Fruit fly (Drosophila melanogaster) whole organism, embryonic: Measurements from ENCODE around the gene zuc.

Experiments
- Abd-B ChIP-seq: fragments of 200-800 bp; sonication (Bioruptor generic); optimal IDR thresholded peaks from 2 replicates; lab custom pipeline; 2018; ENCODE audit warnings: missing biosample characterization, mild to moderate bottlenecking, missing genetic modification characterization, moderate library complexity
- Bteb2 ChIP-seq: fragments of 200-800 bp; sonication (Bioruptor generic); optimal IDR thresholded peaks from 2 replicates; lab custom pipeline; 2016; ENCODE audit warnings: missing biosample characterization, missing genetic modification characterization
- CG10654 ChIP-seq: fragments of 200-800 bp; sonication (Bioruptor generic); optimal IDR thresholded peaks from 2 replicates; lab custom pipeline; 2016; ENCODE audit warnings: missing biosample characterization, missing genetic modification characterization
- CG10959 ChIP-seq: fragments of 200-800 bp; sonication (Bioruptor generic); IDR thresholded peaks from 2 replicates; pipeline ENCODE4 v1.3.6; 2022; ENCODE audit warnings: missing biosample characterization, missing genetic modification characterization
- CG14667 ChIP-seq: fragments of 200-800 bp; sonication (Bioruptor generic); IDR thresholded peaks from 2 replicates; pipeline ENCODE4 v1.3.6; 2022; ENCODE audit warnings: missing biosample characterization, missing genetic modification characterization
- CG14710 ChIP-seq: fragments of 200-800 bp; sonication (Bioruptor generic); optimal IDR thresholded peaks from 3 replicates; lab custom pipeline; 2019; ENCODE audit warnings: missing biosample characterization, mild to moderate bottlenecking, missing genetic modification characterization, moderate library complexity
- CG14860 ChIP-seq: fragments of 200-800 bp; sonication (Bioruptor generic); IDR thresholded peaks from 3 replicates; pipeline ENCODE4 v1.3.6; 2022; ENCODE audit warnings: missing biosample characterization, missing genetic modification characterization; ENCODE audit not compliant: partially characterized antibody
- CG16815 ChIP-seq: fragments of 200-800 bp; sonication (Bioruptor generic); optimal IDR thresholded peaks from 3 replicates; lab custom pipeline; 2017; ENCODE audit warnings: missing biosample characterization, mild to moderate bottlenecking, missing genetic modification characterization
- CG17359 ChIP-seq: fragments of 200-800 bp; sonication (Bioruptor generic); optimal IDR thresholded peaks from 3 replicates; lab custom pipeline; 2018; ENCODE audit warnings: missing biosample characterization, mild to moderate bottlenecking, missing genetic modification characterization, moderate library complexity
- CG3163 ChIP-seq: fragments of 200-800 bp; sonication (Bioruptor generic); optimal IDR thresholded peaks from 3 replicates; lab custom pipeline; 2016; ENCODE audit warnings: missing biosample characterization, missing genetic modification characterization
- CG34422 ChIP-seq: fragments of 200-800 bp; sonication (Bioruptor generic); IDR thresholded peaks from 3 replicates; pipeline ENCODE4 v1.3.6; 2022; ENCODE audit warnings: missing biosample characterization, missing genetic modification characterization
- CG43689 ChIP-seq: fragments of 200-800 bp; sonication (Bioruptor generic); IDR thresholded peaks from 2 replicates; pipeline ENCODE4 v1.3.6; 2022; ENCODE audit warnings: missing biosample characterization, missing genetic modification characterization
- CG4707 ChIP-seq: fragments of 200-800 bp; sonication (Bioruptor generic); optimal IDR thresholded peaks from 2 replicates; lab custom pipeline; 2018; ENCODE audit warnings: missing biosample characterization, mild to moderate bottlenecking, missing genetic modification characterization, moderate library complexity
- CG6272 ChIP-seq: fragments of 200-800 bp; sonication (Bioruptor generic); IDR thresholded peaks from 2 replicates; pipeline ENCODE4 v1.3.6; 2022; ENCODE audit warnings: missing biosample characterization, missing genetic modification characterization
- CG6683 ChIP-seq: fragments of 200-800 bp; sonication (Bioruptor generic); optimal IDR thresholded peaks from 2 replicates; lab custom pipeline; 2017; ENCODE audit warnings: missing biosample characterization, mild to moderate bottlenecking, missing genetic modification characterization, missing genetic modification reagents
- CHES-1-like ChIP-seq: fragments of 200-800 bp; sonication (Bioruptor generic); optimal IDR thresholded peaks from 2 replicates; lab custom pipeline; 2016; ENCODE audit warnings: missing biosample characterization, missing genetic modification characterization
- CkIIα-i1 ChIP-seq: fragments of 200-800 bp; sonication (Bioruptor generic); IDR thresholded peaks from 2 replicates; pipeline ENCODE4 v1.3.6; 2022; ENCODE audit warnings: missing biosample characterization, missing genetic modification characterization
- CrebB ChIP-seq: fragments of 200-800 bp; sonication (Bioruptor generic); optimal IDR thresholded peaks from 3 replicates; lab custom pipeline; 2018; ENCODE audit warnings: missing biosample characterization, mild to moderate bottlenecking, missing genetic modification characterization
- Doc2 ChIP-seq: fragments of 200-800 bp; sonication (Bioruptor generic); IDR thresholded peaks from 2 replicates; pipeline ENCODE4 v1.3.6; 2022; ENCODE audit warnings: missing biosample characterization, missing genetic modification characterization
- E2f2 ChIP-seq: fragments of 200-800 bp; sonication (Bioruptor generic); IDR thresholded peaks from 2 replicates; pipeline ENCODE4 v1.3.6; 2022; ENCODE audit warnings: missing biosample characterization, missing genetic modification characterization
- Elba2 ChIP-seq: fragments of 200-800 bp; sonication (Bioruptor generic); optimal IDR thresholded peaks from 3 replicates; lab custom pipeline; 2016; ENCODE audit warnings: missing biosample characterization, missing genetic modification characterization
- Ets97D ChIP-seq: fragments of 200-800 bp; sonication (Bioruptor generic); optimal IDR thresholded peaks from 3 replicates; lab custom pipeline; 2016; ENCODE audit warnings: missing biosample characterization, missing genetic modification characterization
- Hmx ChIP-seq: fragments of 200-800 bp; sonication (Bioruptor generic); optimal IDR thresholded peaks from 2 replicates; lab custom pipeline; 2016; ENCODE audit warnings: missing biosample characterization, missing genetic modification characterization
- Jarid2 ChIP-seq: fragments of 200-800 bp; sonication (Bioruptor generic); optimal IDR thresholded peaks from 3 replicates; lab custom pipeline; 2017; ENCODE audit warnings: mild to moderate bottlenecking, missing biosample characterization, missing genetic modification reagents, missing genetic modification characterization
- MBD-R2 ChIP-seq: fragments of 200-800 bp; sonication (Bioruptor generic); IDR thresholded peaks from 2 replicates; pipeline ENCODE4 v1.3.6; 2022; ENCODE audit warnings: missing biosample characterization, missing genetic modification characterization
- Max ChIP-seq: fragments of 200-800 bp; sonication (Bioruptor generic); optimal IDR thresholded peaks from 2 replicates; lab custom pipeline; 2016; ENCODE audit warnings: missing biosample characterization, mild to moderate bottlenecking, missing genetic modification characterization
- NC2β ChIP-seq: fragments of 200-800 bp; sonication (Bioruptor generic); optimal IDR thresholded peaks from 2 replicates; lab custom pipeline; 2016; ENCODE audit warnings: missing biosample characterization, missing genetic modification characterization
- NfI ChIP-seq: fragments of 200-800 bp; sonication (Bioruptor generic); optimal IDR thresholded peaks from 3 replicates; lab custom pipeline; 2018; ENCODE audit warnings: missing biosample characterization, mild to moderate bottlenecking, missing genetic modification characterization, moderate library complexity
- Tbp ChIP-seq: fragments of >200 bp; optimal IDR thresholded peaks from 2 replicates; lab custom pipeline; 2018; ENCODE audit warnings: missing biosample characterization, missing genetic modification characterization
- Xbp1 ChIP-seq: fragments of 200-800 bp; sonication (Bioruptor generic); optimal IDR thresholded peaks from 3 replicates; lab custom pipeline; 2016; ENCODE audit warnings: missing biosample characterization, mild to moderate bottlenecking, missing genetic modification characterization
- ap ChIP-seq: fragments of 200-800 bp; sonication (Bioruptor generic); IDR thresholded peaks from 2 replicates; pipeline ENCODE4 v1.3.6; 2022; ENCODE audit warnings: missing biosample characterization, missing genetic modification characterization
- bbx ChIP-seq: fragments of 200-800 bp; sonication (Bioruptor generic); IDR thresholded peaks from 2 replicates; pipeline ENCODE4 v1.3.6; 2022; ENCODE audit warnings: missing biosample characterization, missing genetic modification characterization; ENCODE audit not compliant: partially characterized antibody
- chinmo ChIP-seq: fragments of 200-800 bp; sonication (Bioruptor generic); IDR thresholded peaks from 4 replicates; pipeline ENCODE4 v1.3.6; 2022; ENCODE audit warnings: missing biosample characterization, missing genetic modification characterization; ENCODE audit not compliant: partially characterized antibody
- crol ChIP-seq: fragments of 200-800 bp; sonication (Bioruptor generic); IDR thresholded peaks from 2 replicates; pipeline ENCODE4 v1.3.6; 2022; ENCODE audit warnings: missing biosample characterization, missing genetic modification characterization
- dati ChIP-seq: fragments of 200-800 bp; sonication (Bioruptor generic); IDR thresholded peaks from 2 replicates; pipeline ENCODE4 v1.3.6; 2022; ENCODE audit warnings: missing biosample characterization, missing genetic modification characterization
- dmrt99B ChIP-seq: fragments of 200-800 bp; sonication (Bioruptor generic); optimal IDR thresholded peaks from 2 replicates; lab custom pipeline; 2018; ENCODE audit warnings: missing biosample characterization, mild to moderate bottlenecking, missing genetic modification characterization, moderate library complexity
- dysf ChIP-seq: fragments of 200-800 bp; sonication (Bioruptor generic); IDR thresholded peaks from 3 replicates; pipeline ENCODE4 v1.3.6; 2022; ENCODE audit warnings: missing biosample characterization, missing genetic modification characterization
- fd102C ChIP-seq: fragments of 200-800 bp; sonication (Bioruptor generic); optimal IDR thresholded peaks from 2 replicates; lab custom pipeline; 2018; ENCODE audit warnings: missing biosample characterization, mild to moderate bottlenecking, missing genetic modification characterization, moderate library complexity
- grn ChIP-seq: fragments of 200-800 bp; sonication (Bioruptor generic); optimal IDR thresholded peaks from 3 replicates; lab custom pipeline; 2017; ENCODE audit warnings: missing biosample characterization, missing genetic modification characterization
- gsb ChIP-seq: fragments of 200-800 bp; sonication (Bioruptor generic); IDR thresholded peaks from 2 replicates; pipeline ENCODE4 v1.3.6; 2022; ENCODE audit warnings: missing biosample characterization, missing genetic modification characterization
- her ChIP-seq: fragments of 200-800 bp; sonication (Bioruptor generic); optimal IDR thresholded peaks from 2 replicates; lab custom pipeline; 2016; ENCODE audit warnings: missing biosample characterization, missing genetic modification characterization
- jing ChIP-seq: fragments of 200-800 bp; sonication (Bioruptor generic); optimal IDR thresholded peaks from 2 replicates; lab custom pipeline; 2018; ENCODE audit warnings: missing biosample characterization, mild to moderate bottlenecking, missing genetic modification characterization
- lab ChIP-seq: fragments of 200-800 bp; sonication (Bioruptor generic); optimal IDR thresholded peaks from 3 replicates; lab custom pipeline; 2017; ENCODE audit warnings: missing biosample characterization, missing genetic modification characterization, mild to moderate bottlenecking, moderate library complexity, missing genetic modification reagents
- lbe ChIP-seq: fragments of 200-800 bp; sonication (Bioruptor generic); optimal IDR thresholded peaks from 2 replicates; lab custom pipeline; 2016; ENCODE audit warnings: missing biosample characterization, mild to moderate bottlenecking, missing genetic modification characterization
- nerfin-2 ChIP-seq: fragments of 200-800 bp; sonication (Bioruptor generic); IDR thresholded peaks from 2 replicates; pipeline ENCODE4 v1.3.6; 2022; ENCODE audit warnings: missing biosample characterization, missing genetic modification characterization; ENCODE audit not compliant: partially characterized antibody
- prd ChIP-seq, 3 experiments: fragments of >200 bp in 2 of 3; fragments of 200-800 bp in 1 of 3; sonication (Bioruptor generic) in 1 of 3; optimal IDR thresholded peaks in 2 of 3; IDR thresholded peaks in 1 of 3; 2 replicates in 2 of 3; 3 replicates in 1 of 3; pipeline versions ENCODE4 v1.3.6 to Lab custom; 2017 to 2022; ENCODE audit warnings: missing biosample characterization in 1 of 3, missing genetic modification characterization in 1 of 3
- pzg ChIP-seq: fragments of 200-800 bp; sonication (Bioruptor generic); optimal IDR thresholded peaks from 3 replicates; lab custom pipeline; 2018; ENCODE audit warnings: missing biosample characterization, mild to moderate bottlenecking, missing genetic modification characterization, moderate library complexity
- ro ChIP-seq: fragments of 200-800 bp; sonication (Bioruptor generic); IDR thresholded peaks from 2 replicates; pipeline ENCODE4 v1.3.6; 2022; ENCODE audit warnings: missing biosample characterization, missing genetic modification characterization
- shn ChIP-seq: fragments of 200-800 bp; sonication (Bioruptor generic); optimal IDR thresholded peaks from 3 replicates; lab custom pipeline; 2016; ENCODE audit warnings: missing biosample characterization, missing genetic modification characterization
- so ChIP-seq: fragments of 200-800 bp; sonication (Bioruptor generic); IDR thresholded peaks from 3 replicates; pipeline ENCODE4 v1.3.6; 2022; ENCODE audit warnings: missing biosample characterization, missing genetic modification characterization

zuc gene

DNA sequence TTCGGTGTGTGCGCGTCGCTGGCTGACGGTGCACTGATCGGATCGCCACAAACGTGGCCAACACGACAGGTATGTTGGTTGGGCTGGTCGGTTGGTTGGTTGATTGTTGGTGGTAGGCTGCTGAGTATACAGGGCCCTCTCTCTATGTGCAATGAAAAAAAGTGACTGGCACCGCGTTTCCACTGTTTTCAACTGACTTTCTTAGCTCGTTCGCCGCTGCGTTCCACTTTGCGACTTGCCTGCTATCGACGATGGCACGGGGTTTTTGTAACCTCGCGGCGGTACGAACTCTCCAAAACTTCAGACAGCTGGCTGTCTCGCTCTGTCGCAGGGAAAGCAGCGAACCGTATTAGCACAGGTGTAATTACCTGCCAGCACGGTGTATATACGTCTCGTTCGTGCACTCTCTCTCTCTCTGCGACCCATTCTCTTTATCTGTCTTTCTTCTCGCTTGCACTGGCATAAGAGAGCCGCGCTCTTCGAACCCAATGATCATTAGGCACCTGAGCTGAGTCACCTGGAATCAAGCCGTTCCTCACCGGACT lies 18.8 kb downstream of the zuc start (continued):
- TF ChIP-seq Hmx (GFP tag; lab: Kevin White, UChicago) (no peak), nerfin-2 (no peak), CG3163 (GFP tag; lab: Kevin White, UChicago) (peak; percentile 99), Doc2 (GFP tag; lab: Robert Waterston, UW) (no peak), bbx (GFP tag; lab: Robert Waterston, UW) (peak; percentile 57), Ets97D (GFP tag; lab: Kevin White, UChicago) (no peak), CG10959 (GFP tag; lab: Robert Waterston, UW) (no peak), lab (GFP tag; lab: Kevin White, UChicago) (peak; percentile 62), dati (GFP tag; lab: Robert Waterston, UW) (no peak), Elba2 (GFP tag; lab: Kevin White, UChicago) (no peak), CG14667 (GFP tag; lab: Robert Waterston, UW) (no peak), her (peak; percentile 32), CkIIα-i1 (no peak), CG14860 (GFP tag; lab: Robert Waterston, UW) (0 out of 3 replicates have a peak, but pooled peaks have one; percentile 33), CrebB (peak; percentile 22), Jarid2 (GFP tag; lab: Kevin White, UChicago) (peak; percentile 96), shn (GFP tag; lab: Kevin White, UChicago) (no peak), jing (GFP tag; lab: Kevin White, UChicago) (no peak), so (GFP tag; lab: Robert Waterston, UW) (no peak), NfI (GFP tag; lab: Kevin White, UChicago) (no peak), CG6272 (GFP tag; lab: Robert Waterston, UW) (no peak), NC2β (peak; percentile 22), CHES-1-like (peak; percentile 10), CG4707 (GFP tag; lab: Kevin White, UChicago) (no peak), CG17359 (tag; lab: Kevin White, UChicago) (peak; percentile 3), CG6683 (GFP tag; lab: Kevin White, UChicago) (no peak), chinmo (GFP tag; lab: Robert Waterston, UW) (peak; percentile 88; the same call in 3 of the 4 replicates), grn (GFP tag; lab: Kevin White, UChicago) (peak; percentile 77), fd102C (GFP tag; lab: Kevin White, UChicago) (no peak), E2f2 (no peak), pzg (GFP tag; lab: Kevin White, UChicago) (no peak), ro (GFP tag; lab: Robert Waterston, UW) (no peak), lbe (peak; percentile 49), Abd-B (no peak), prd (optimal IDR thresholded peaks at IDR 0.05; lab: Kevin White, UChicago) (no peak), prd (GFP tag; IDR thresholded peaks at IDR 0.05; lab: Robert Waterston, UW) (0 out of 3 replicates have a peak, but pooled peaks have one; percentile 14), ap (no peak), Bteb2 (GFP tag; lab: Kevin White, UChicago) (no peak), gsb (GFP tag; lab: Robert Waterston, UW) (no peak), CG14710 (tag; lab: Kevin White, UChicago) (no peak), MBD-R2 (GFP tag; lab: Robert Waterston, UW) (0 out of 2 replicates have a peak, but pooled peaks have one; percentile 10), dmrt99B (peak; percentile 8), Xbp1 (GFP tag; lab: Kevin White, UChicago) (no peak), dysf (GFP tag; lab: Robert Waterston, UW) (no peak), crol (GFP tag; lab: Robert Waterston, UW) (peak; percentile 48), CG16815 (GFP tag; lab: Kevin White, UChicago) (no peak), CG43689 (no peak), Max (GFP tag; lab: Kevin White, UChicago) (no peak), CG10654 (no peak), Tbp (GFP tag; lab: Kevin White, UChicago) (no peak), CG34422 (GFP tag; lab: Robert Waterston, UW) (peak; percentile 44; the same call in 1 of the 3 replicates)
